Worm (Caenorhabditis elegans) whole organism, early embryonic: ENCODE data around the gene T04C12.11.

ENCODE experiments used
- F13C5.2 ChIP-seq: sonication (generic microtip); optimal IDR thresholded peaks from 2 replicates; lab custom pipeline; 2017; ENCODE audit warnings: mild to moderate bottlenecking, missing genetic modification characterization, inconsistent platforms, missing compliant biosample characterization
- ama-1 ChIP-seq: fragments of 150-350 bp; optimal IDR thresholded peaks from 2 replicates; lab custom pipeline; 2014
- ets-7 ChIP-seq: sonication (generic microtip); optimal IDR thresholded peaks from 2 replicates; lab custom pipeline; 2016; ENCODE audit warnings: missing genotype, missing genetic modification characterization, missing compliant biosample characterization
- flt-1 ChIP-seq: fragments of 200-800 bp; sonication (Bioruptor generic); IDR thresholded peaks from 2 replicates; pipeline ENCODE4 v1.3.6; 2022; ENCODE audit warnings: missing genetic modification characterization, missing compliant biosample characterization
- hmbx-1 ChIP-seq: sonication (generic microtip); optimal IDR thresholded peaks from 2 replicates; lab custom pipeline; 2016; ENCODE audit warnings: mild to moderate bottlenecking, missing genetic modification characterization, missing compliant biosample characterization
- hnd-1 ChIP-seq: sonication (generic microtip); optimal IDR thresholded peaks from 2 replicates; lab custom pipeline; 2016; ENCODE audit warnings: missing genetic modification characterization, missing compliant biosample characterization
- scrt-1 ChIP-seq: fragments of 200-800 bp; sonication (Bioruptor generic); IDR thresholded peaks from 2 replicates; pipeline ENCODE4 v1.3.6; 2022; ENCODE audit warnings: missing genetic modification characterization, missing compliant biosample characterization
- sea-1 ChIP-seq: fragments of 200-800 bp; sonication (Bioruptor generic); conservative IDR thresholded peaks from 2 replicates; pipeline ENCODE4 v1.3.6; 2022; ENCODE audit warnings: missing genetic modification characterization, missing compliant biosample characterization
- tbx-11 ChIP-seq: fragments of 200-800 bp; sonication (Bioruptor generic); IDR thresholded peaks from 2 replicates; pipeline ENCODE4 v1.3.6; 2022; ENCODE audit warnings: missing genetic modification characterization, missing compliant biosample characterization

DNA sequence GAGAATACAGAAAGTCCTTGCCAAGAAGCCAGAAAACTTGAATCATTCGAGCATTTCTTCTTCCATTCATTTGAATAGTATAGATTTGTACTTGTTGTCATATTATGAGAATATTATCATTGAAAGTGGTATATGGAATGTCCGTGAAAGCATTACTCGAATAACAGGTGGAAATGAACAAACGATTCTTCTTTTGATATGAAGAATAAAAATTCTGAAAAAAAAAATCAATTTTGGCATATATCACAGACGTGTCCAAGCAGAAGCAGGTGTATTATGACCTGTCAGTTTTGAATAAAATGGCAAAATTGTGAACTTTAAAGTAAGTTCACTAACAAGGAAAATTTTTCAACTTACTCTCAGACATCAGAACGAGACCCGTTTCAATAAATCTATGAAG lies 3.0 kb downstream of the T04C12.11 start, which contains the start of gene srh-75:
- TF ChIP-seq tbx-11 (no peak), ama-1 (lab: Kevin White, UChicago) (no peak), flt-1 (GFP tag; lab: Robert Waterston, UW) (no peak), ets-7 (tag; lab: Kevin White, UChicago) (no peak), sea-1 (no peak), hnd-1 (tag; lab: Kevin White, UChicago) (no peak), F13C5.2 (tag; lab: Kevin White, UChicago) (no peak), scrt-1 (no peak), hmbx-1 (tag; lab: Kevin White, UChicago) (no peak)
